Fruit fly (Drosophila melanogaster): ENCODE results near the gene Ada1-2.

- TF ChIP-seq CG8478 (optimal IDR thresholded peaks at IDR 0.05), result no peak
- no peak for TF ChIP-seq CTCF (optimal IDR thresholded peaks at IDR 0.05)
Measured at dm6 chr2L:11960909-11961308, 31.8 kb upstream of the Ada1-2 start.
